Worm (Caenorhabditis elegans) whole organism, early embryonic: ENCODE measurements around the gene col-13.

Source experiments
- B0310.2 ChIP-seq: sonication (generic microtip); optimal IDR thresholded peaks from 2 replicates; lab custom pipeline; 2016; ENCODE audit warnings: mild to moderate bottlenecking, missing genetic modification characterization, missing compliant biosample characterization
- F13C5.2 ChIP-seq: sonication (generic microtip); optimal IDR thresholded peaks from 2 replicates; lab custom pipeline; 2017; ENCODE audit warnings: mild to moderate bottlenecking, missing genetic modification characterization, inconsistent platforms, missing compliant biosample characterization
- aly-1 ChIP-seq: sonication (generic microtip); optimal IDR thresholded peaks from 2 replicates; lab custom pipeline; 2016; ENCODE audit warnings: missing genetic modification characterization, missing compliant biosample characterization
- ama-1 ChIP-seq: fragments of 150-350 bp; optimal IDR thresholded peaks from 2 replicates; lab custom pipeline; 2014
- ceh-13 ChIP-seq: fragments of 200-800 bp; sonication (Bioruptor generic); optimal IDR thresholded peaks from 2 replicates; lab custom pipeline; 2018; ENCODE audit warnings: mild to moderate bottlenecking, missing genetic modification characterization, missing compliant biosample characterization
- ceh-36 ChIP-seq: sonication (generic microtip); optimal IDR thresholded peaks from 2 replicates; lab custom pipeline; 2016; ENCODE audit warnings: missing genetic modification characterization, inconsistent platforms, missing compliant biosample characterization
- ets-7 ChIP-seq: sonication (generic microtip); optimal IDR thresholded peaks from 2 replicates; lab custom pipeline; 2016; ENCODE audit warnings: missing genotype, missing genetic modification characterization, missing compliant biosample characterization
- flt-1 ChIP-seq: fragments of 200-800 bp; sonication (Bioruptor generic); IDR thresholded peaks from 2 replicates; pipeline ENCODE4 v1.3.6; 2022; ENCODE audit warnings: missing genetic modification characterization, missing compliant biosample characterization
- hmbx-1 ChIP-seq: sonication (generic microtip); optimal IDR thresholded peaks from 2 replicates; lab custom pipeline; 2016; ENCODE audit warnings: mild to moderate bottlenecking, missing genetic modification characterization, missing compliant biosample characterization
- hmg-4 ChIP-seq: fragments of 200-800 bp; sonication (Bioruptor generic); optimal IDR thresholded peaks from 2 replicates; lab custom pipeline; 2018; ENCODE audit warnings: mild to moderate bottlenecking, missing genetic modification characterization, missing compliant biosample characterization
- hnd-1 ChIP-seq: sonication (generic microtip); optimal IDR thresholded peaks from 2 replicates; lab custom pipeline; 2016; ENCODE audit warnings: missing genetic modification characterization, missing compliant biosample characterization
- pes-1 ChIP-seq: fragments of 200-800 bp; sonication (Bioruptor generic); IDR thresholded peaks from 2 replicates; pipeline ENCODE4 v1.3.6; 2022; ENCODE audit warnings: missing genetic modification reagents, missing genetic modification characterization, missing compliant biosample characterization
- scrt-1 ChIP-seq: fragments of 200-800 bp; sonication (Bioruptor generic); IDR thresholded peaks from 2 replicates; pipeline ENCODE4 v1.3.6; 2022; ENCODE audit warnings: missing genetic modification characterization, missing compliant biosample characterization
- sea-1 ChIP-seq: fragments of 200-800 bp; sonication (Bioruptor generic); conservative IDR thresholded peaks from 2 replicates; pipeline ENCODE4 v1.3.6; 2022; ENCODE audit warnings: missing genetic modification characterization, missing compliant biosample characterization
- tbx-11 ChIP-seq: fragments of 200-800 bp; sonication (Bioruptor generic); IDR thresholded peaks from 2 replicates; pipeline ENCODE4 v1.3.6; 2022; ENCODE audit warnings: missing genetic modification characterization, missing compliant biosample characterization
- tbx-37 ChIP-seq: fragments of 200-800 bp; sonication (Bioruptor generic); conservative IDR thresholded peaks from 2 replicates; pipeline ENCODE4 v1.3.6; 2022; ENCODE audit warnings: missing genetic modification reagents, missing genetic modification characterization, missing compliant biosample characterization
- tra-4 ChIP-seq: sonication (generic microtip); optimal IDR thresholded peaks from 2 replicates; lab custom pipeline; 2017; ENCODE audit warnings: missing genetic modification characterization, missing compliant biosample characterization

Gene col-13

ce11 chrV:10406313-10406712 lies 15.4 kb downstream of the col-13 start, which contains the start of gene F15H10.7:
F15H10.7 (minus strand) TSS chrV:10406413.
- TF ChIP-seq aly-1 (tag; lab: Kevin White, UChicago) (no peak), flt-1 (GFP tag; lab: Robert Waterston, UW) (no peak), ceh-36 (tag; lab: Kevin White, UChicago) (no peak), ceh-13 (GFP tag; lab: Kevin White, UChicago) (no peak), scrt-1 (GFP tag; lab: Robert Waterston, UW) (no peak), F13C5.2 (tag; lab: Kevin White, UChicago) (no peak), pes-1 (GFP tag; lab: Robert Waterston, UW) (no peak), ama-1 (lab: Kevin White, UChicago) (no peak), hnd-1 (tag; lab: Kevin White, UChicago) (no peak), B0310.2 (no peak), tra-4 (tag; lab: Kevin White, UChicago) (no peak), ets-7 (tag; lab: Kevin White, UChicago) (no peak), hmg-4 (GFP tag; lab: Kevin White, UChicago) (no peak), sea-1 (GFP tag; lab: Robert Waterston, UW) (no peak), hmbx-1 (no peak)

- TF ChIP-seq flt-1 (GFP tag; lab: Robert Waterston, UW) (no peak), ets-7 (tag; lab: Kevin White, UChicago) (no peak), F13C5.2 (tag; lab: Kevin White, UChicago) (no peak), tra-4 (tag; lab: Kevin White, UChicago) (no peak), ama-1 (lab: Kevin White, UChicago) (no peak), scrt-1 (GFP tag; lab: Robert Waterston, UW) (no peak), tbx-37 (GFP tag; lab: Robert Waterston, UW) (no peak), tbx-11 (GFP tag; lab: Robert Waterston, UW) (no peak), hmbx-1 (no peak), aly-1 (tag; lab: Kevin White, UChicago) (no peak), hnd-1 (tag; lab: Kevin White, UChicago) (no peak), B0310.2 (no peak), pes-1 (GFP tag; lab: Robert Waterston, UW) (no peak)
Measured at ce11 chrV:10404701-10405100, 17.0 kb downstream of the col-13 start.

ce11 chrV:10402804-10403203 lies 18.9 kb downstream of the col-13 start, which contains the start of gene F15H10.8:
F15H10.8 (minus strand) TSS chrV:10402904.
- no peak for TF ChIP-seq flt-1 (GFP tag; lab: Robert Waterston, UW)
- TF ChIP-seq scrt-1 (GFP tag; lab: Robert Waterston, UW), result no peak

ce11 chrV:10399290-10399689 lies 22.4 kb downstream of the col-13 start:
- no peak for TF ChIP-seq flt-1 (GFP tag; lab: Robert Waterston, UW)
- no peak for TF ChIP-seq aly-1 (tag; lab: Kevin White, UChicago)
- TF ChIP-seq pes-1 (GFP tag; lab: Robert Waterston, UW), result no peak
- TF ChIP-seq hmg-4 (GFP tag; lab: Kevin White, UChicago), result no peak
- TF ChIP-seq hnd-1 (tag; lab: Kevin White, UChicago), result no peak
- TF ChIP-seq ceh-36 (tag; lab: Kevin White, UChicago), result no peak
- TF ChIP-seq sea-1 (GFP tag; lab: Robert Waterston, UW), result no peak
- TF ChIP-seq F13C5.2 (tag; lab: Kevin White, UChicago), result no peak
- TF ChIP-seq scrt-1 (GFP tag; lab: Robert Waterston, UW), result no peak
- TF ChIP-seq ets-7 (tag; lab: Kevin White, UChicago), result no peak
- TF ChIP-seq tbx-11 (GFP tag; lab: Robert Waterston, UW), result no peak
- no peak for TF ChIP-seq ama-1 (lab: Kevin White, UChicago)
- TF ChIP-seq ceh-13 (GFP tag; lab: Kevin White, UChicago), result no peak
- TF ChIP-seq tbx-37 (GFP tag; lab: Robert Waterston, UW), result no peak
- no peak for TF ChIP-seq tra-4 (tag; lab: Kevin White, UChicago)
- no peak for TF ChIP-seq B0310.2

ce11 chrV:10398431-10398830 lies 23.3 kb downstream of the col-13 start, which contains the start of gene ugt-2:
ugt-2 (plus strand) TSS chrV:10398801.
- TF ChIP-seq F13C5.2 (tag; lab: Kevin White, UChicago), result no peak
- no peak for TF ChIP-seq ceh-36 (tag; lab: Kevin White, UChicago)
- TF ChIP-seq hmbx-1, result no peak
- TF ChIP-seq tbx-11 (GFP tag; lab: Robert Waterston, UW), result no peak

- TF ChIP-seq sea-1 (GFP tag; lab: Robert Waterston, UW), result no peak
- no peak for TF ChIP-seq aly-1 (tag; lab: Kevin White, UChicago)
- TF ChIP-seq ceh-36 (tag; lab: Kevin White, UChicago), result no peak
- no peak for TF ChIP-seq B0310.2
- TF ChIP-seq hmg-4 (GFP tag; lab: Kevin White, UChicago), result no peak
- no peak for TF ChIP-seq hnd-1 (tag; lab: Kevin White, UChicago)
- no peak for TF ChIP-seq F13C5.2 (tag; lab: Kevin White, UChicago)
- TF ChIP-seq tra-4 (tag; lab: Kevin White, UChicago), result no peak
- no peak for TF ChIP-seq scrt-1 (GFP tag; lab: Robert Waterston, UW)
- TF ChIP-seq hmbx-1, result no peak
- no peak for TF ChIP-seq ama-1 (lab: Kevin White, UChicago)
- TF ChIP-seq tbx-37 (GFP tag; lab: Robert Waterston, UW), result no peak
- no peak for TF ChIP-seq ceh-13 (GFP tag; lab: Kevin White, UChicago)
- no peak for TF ChIP-seq pes-1 (GFP tag; lab: Robert Waterston, UW)
- TF ChIP-seq flt-1 (GFP tag; lab: Robert Waterston, UW), result no peak
- no peak for TF ChIP-seq tbx-11 (GFP tag; lab: Robert Waterston, UW)
- TF ChIP-seq ets-7 (tag; lab: Kevin White, UChicago), result no peak
Measured at ce11 chrV:10395173-10395766, 26.4 kb downstream of the col-13 start, which contains the start of the genes col-151 and ugt-1. col-151 (minus strand) TSS chrV:10395223. ugt-1 (plus strand) TSS chrV:10395663.

ce11 chrV:10393708-10394107 lies 28.0 kb downstream of the col-13 start:
- TF ChIP-seq tbx-11 (GFP tag; lab: Robert Waterston, UW) (no peak), scrt-1 (GFP tag; lab: Robert Waterston, UW) (no peak), ceh-13 (GFP tag; lab: Kevin White, UChicago) (no peak), ets-7 (tag; lab: Kevin White, UChicago) (no peak), hnd-1 (tag; lab: Kevin White, UChicago) (no peak), F13C5.2 (tag; lab: Kevin White, UChicago) (no peak), tra-4 (tag; lab: Kevin White, UChicago) (no peak), ceh-36 (tag; lab: Kevin White, UChicago) (no peak), ama-1 (lab: Kevin White, UChicago) (no peak)
